Worm (Caenorhabditis elegans) whole organism, mixed stage, embryonic: ENCODE data around the gene C43H6.12.
A peak's percentile ranks its signal among the peaks of the same experiment; 100 is the strongest.

Source experiments
- M03D4.4 ChIP-seq: sonication (generic microtip); optimal IDR thresholded peaks from 2 replicates; lab custom pipeline; 2017; ENCODE audit warnings: mild to moderate bottlenecking, missing genetic modification characterization, missing compliant biosample characterization
- bed-3 ChIP-seq: fragments of 200-800 bp; sonication (Bioruptor generic); optimal IDR thresholded peaks from 3 replicates; lab custom pipeline; 2018; ENCODE audit warnings: mild to moderate bottlenecking, missing genetic modification characterization, moderate library complexity, missing compliant biosample characterization
- blmp-1 ChIP-seq: fragments of 150-350 bp; optimal IDR thresholded peaks from 2 replicates; lab custom pipeline; 2014; ENCODE audit warnings: missing biosample characterization, missing genetic modification characterization
- ceh-39 ChIP-seq: fragments of 150-350 bp; optimal IDR thresholded peaks from 2 replicates; lab custom pipeline; 2014; ENCODE audit warnings: missing biosample characterization, missing genetic modification characterization
- ceh-43 ChIP-seq: fragments of 200-800 bp; sonication (Bioruptor generic); optimal IDR thresholded peaks from 2 replicates; lab custom pipeline; 2018; ENCODE audit warnings: mild to moderate bottlenecking, missing genetic modification characterization, moderate library complexity, missing compliant biosample characterization
- ceh-83 ChIP-seq: fragments of 200-800 bp; sonication (Bioruptor generic); optimal IDR thresholded peaks from 2 replicates; lab custom pipeline; 2018; ENCODE audit warnings: mild to moderate bottlenecking, missing genetic modification characterization, missing compliant biosample characterization
- ces-1 ChIP-seq: fragments of 150-350 bp; optimal IDR thresholded peaks from 2 replicates; lab custom pipeline; 2014; ENCODE audit warnings: missing biosample characterization, missing genetic modification reagents, missing genetic modification characterization
- cnd-1 ChIP-seq: fragments of 200-800 bp; sonication (Bioruptor generic); optimal IDR thresholded peaks from 2 replicates; lab custom pipeline; 2018; ENCODE audit warnings: mild to moderate bottlenecking, missing genetic modification characterization, missing compliant biosample characterization
- drap-1 ChIP-seq: fragments of 200-800 bp; sonication (Bioruptor generic); optimal IDR thresholded peaks from 3 replicates; lab custom pipeline; 2018; ENCODE audit warnings: mild to moderate bottlenecking, missing genetic modification characterization, missing compliant biosample characterization
- elt-1 ChIP-seq: sonication (generic microtip); optimal IDR thresholded peaks from 2 replicates; lab custom pipeline; 2017; ENCODE audit warnings: missing genetic modification characterization, mild to moderate bottlenecking, missing compliant biosample characterization, antibody characterized with exemption, moderate library complexity, borderline replicate concordance; ENCODE audit not compliant: insufficient read depth
- elt-3 ChIP-seq: fragments of 150-350 bp; optimal IDR thresholded peaks from 2 replicates; lab custom pipeline; 2014; ENCODE audit warnings: missing biosample characterization, missing genetic modification characterization
- flh-1 ChIP-seq: fragments of 200-800 bp; sonication (Bioruptor generic); optimal IDR thresholded peaks from 2 replicates; lab custom pipeline; 2018; ENCODE audit warnings: mild to moderate bottlenecking, missing genetic modification characterization, moderate library complexity, missing compliant biosample characterization
- ham-2 ChIP-seq: fragments of 200-800 bp; sonication (Bioruptor generic); optimal IDR thresholded peaks from 2 replicates; lab custom pipeline; 2018; ENCODE audit warnings: mild to moderate bottlenecking, missing genetic modification characterization, missing compliant biosample characterization
- hlh-1 ChIP-seq: fragments of 150-350 bp; optimal IDR thresholded peaks from 2 replicates; lab custom pipeline; 2014; ENCODE audit warnings: missing biosample characterization, missing genetic modification reagents, missing genetic modification characterization
- lin-13 ChIP-seq: fragments of 150-350 bp; optimal IDR thresholded peaks from 2 replicates; lab custom pipeline; 2014; ENCODE audit warnings: missing biosample characterization, missing genetic modification characterization
- lin-32 ChIP-seq: fragments of 200-800 bp; sonication (Bioruptor generic); optimal IDR thresholded peaks from 2 replicates; lab custom pipeline; 2018; ENCODE audit warnings: mild to moderate bottlenecking, missing genetic modification characterization, missing compliant biosample characterization
- lsy-2 ChIP-seq: fragments of 150-350 bp; optimal IDR thresholded peaks from 2 replicates; lab custom pipeline; 2014; ENCODE audit warnings: missing biosample characterization, missing genetic modification characterization
- mab-5 ChIP-seq: fragments of 150-350 bp; optimal IDR thresholded peaks from 2 replicates; lab custom pipeline; 2014; ENCODE audit warnings: missing biosample characterization, missing genetic modification characterization
- mep-1 ChIP-seq: fragments of 150-350 bp; optimal IDR thresholded peaks from 2 replicates; lab custom pipeline; 2017; ENCODE audit warnings: missing biosample characterization, missing genetic modification reagents, missing genetic modification characterization, inconsistent platforms
- mls-2 ChIP-seq: sonication (generic microtip); optimal IDR thresholded peaks from 2 replicates; lab custom pipeline; 2016; ENCODE audit warnings: mild to moderate bottlenecking, missing genetic modification characterization, moderate library complexity, missing compliant biosample characterization
- nhr-12 ChIP-seq: fragments of 150-350 bp; optimal IDR thresholded peaks from 2 replicates; lab custom pipeline; 2014; ENCODE audit warnings: missing biosample characterization, missing genetic modification characterization
- nhr-2 ChIP-seq: fragments of 150-350 bp; optimal IDR thresholded peaks from 2 replicates; lab custom pipeline; 2014; ENCODE audit warnings: missing biosample characterization, missing genetic modification characterization
- nhr-237 ChIP-seq: fragments of 150-350 bp; optimal IDR thresholded peaks from 2 replicates; lab custom pipeline; 2014; ENCODE audit warnings: missing biosample characterization, missing genetic modification characterization
- nhr-28 ChIP-seq: fragments of 150-350 bp; optimal IDR thresholded peaks from 2 replicates; lab custom pipeline; 2014; ENCODE audit warnings: missing biosample characterization, missing genetic modification characterization
- nhr-76 ChIP-seq: sonication (generic microtip); optimal IDR thresholded peaks from 2 replicates; lab custom pipeline; 2017; ENCODE audit warnings: missing biosample characterization, missing genetic modification characterization
- pha-4 ChIP-seq: fragments of 150-350 bp; optimal IDR thresholded peaks from 2 replicates; lab custom pipeline; 2018; ENCODE audit warnings: missing biosample characterization, missing genetic modification reagents, missing genetic modification characterization
- sem-2 ChIP-seq: fragments of 200-800 bp; sonication (Bioruptor generic); optimal IDR thresholded peaks from 2 replicates; lab custom pipeline; 2018; ENCODE audit warnings: mild to moderate bottlenecking, missing genetic modification characterization, missing compliant biosample characterization
- snpc-4 ChIP-seq: fragments of 150-350 bp; optimal IDR thresholded peaks from 2 replicates; lab custom pipeline; 2014; ENCODE audit warnings: missing biosample characterization, missing genetic modification characterization
- sptf-1 ChIP-seq: sonication (generic microtip); optimal IDR thresholded peaks from 2 replicates; lab custom pipeline; 2017; ENCODE audit warnings: mild to moderate bottlenecking, missing genetic modification characterization, moderate library complexity, missing compliant biosample characterization
- tbx-8 ChIP-seq: fragments of 200-800 bp; sonication (Bioruptor generic); optimal IDR thresholded peaks from 2 replicates; lab custom pipeline; 2018; ENCODE audit warnings: mild to moderate bottlenecking, missing genetic modification characterization, moderate library complexity, missing compliant biosample characterization
- unc-120 ChIP-seq: sonication (generic microtip); optimal IDR thresholded peaks from 2 replicates; lab custom pipeline; 2017; ENCODE audit warnings: missing genetic modification characterization, missing compliant biosample characterization; ENCODE audit not compliant: poor library complexity, severe bottlenecking
- unc-39 ChIP-seq: fragments of 150-350 bp; optimal IDR thresholded peaks from 2 replicates; lab custom pipeline; 2014; ENCODE audit warnings: missing biosample characterization, missing genetic modification characterization
- unc-62 ChIP-seq: fragments of 150-350 bp; optimal IDR thresholded peaks from 2 replicates; lab custom pipeline; 2014; ENCODE audit warnings: missing biosample characterization, missing genetic modification reagents, missing genetic modification characterization
- zip-8 ChIP-seq: fragments of 150-350 bp; optimal IDR thresholded peaks from 2 replicates; lab custom pipeline; 2014; ENCODE audit warnings: missing biosample characterization, missing genetic modification characterization
- ztf-11 ChIP-seq: fragments of 150-350 bp; optimal IDR thresholded peaks from 2 replicates; lab custom pipeline; 2014; ENCODE audit warnings: missing biosample characterization, missing genetic modification characterization

The C43H6.12 gene

DNA sequence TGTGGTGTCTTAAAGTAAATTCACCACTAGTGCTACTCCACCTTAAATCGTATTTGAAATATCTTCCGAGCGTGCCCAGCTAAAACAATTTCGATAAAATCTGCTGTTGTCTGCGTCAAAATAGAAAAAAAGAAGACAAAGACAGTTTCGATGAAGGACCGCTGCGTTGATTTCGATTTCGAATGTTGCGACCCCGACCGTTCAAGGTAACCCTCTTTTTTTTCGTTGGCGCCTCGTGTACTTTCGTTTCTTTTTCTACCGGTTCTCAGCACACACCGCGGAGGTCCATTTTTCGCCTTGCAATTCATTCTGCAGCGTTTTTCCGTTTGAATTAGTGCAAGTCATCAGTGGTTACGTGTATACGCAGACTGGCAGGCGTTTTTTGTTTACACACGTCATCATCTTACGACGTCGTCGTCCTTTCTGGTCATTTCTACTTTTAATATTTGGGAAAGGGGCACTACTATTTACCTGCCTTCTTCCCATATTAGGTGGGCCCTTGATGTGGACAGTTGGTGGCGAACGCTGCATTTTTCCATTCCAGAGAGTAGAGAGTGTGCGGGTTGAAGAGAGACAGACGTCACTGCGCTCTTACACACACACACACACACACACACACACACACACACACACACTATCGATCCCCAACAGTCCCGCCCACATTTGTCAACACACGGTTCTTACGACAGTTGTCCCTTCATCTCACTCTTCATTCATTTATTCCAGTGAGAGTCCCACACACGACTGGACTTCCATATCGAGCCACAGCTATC lies 41.2 kb upstream of the C43H6.12 start:
- no peak for TF ChIP-seq nhr-76
- TF ChIP-seq bed-3 (GFP tag; lab: Kevin White, UChicago) = no peak
- no peak for TF ChIP-seq zip-8 (tag; lab: Kevin White, UChicago)
- peak; percentile 51 for TF ChIP-seq mls-2
- TF ChIP-seq M03D4.4 (tag; lab: Kevin White, UChicago) = peak; percentile 15
- no peak for TF ChIP-seq flh-1
- no peak for TF ChIP-seq ces-1 (GFP tag; lab: Kevin White, UChicago)
- TF ChIP-seq snpc-4 (tag; lab: Kevin White, UChicago) = no peak
- TF ChIP-seq nhr-12 (tag; lab: Kevin White, UChicago) = no peak
- TF ChIP-seq sem-2 (GFP tag; lab: Kevin White, UChicago) = peak; percentile 10
- peak; percentile 56 for TF ChIP-seq ztf-11 (tag; lab: Kevin White, UChicago)
- TF ChIP-seq elt-3 (tag; lab: Kevin White, UChicago) = no peak
- TF ChIP-seq ham-2 (GFP tag; lab: Kevin White, UChicago) = peak; percentile 18
- TF ChIP-seq lin-13 = no peak
- TF ChIP-seq unc-120 (tag; lab: Kevin White, UChicago) = peak; percentile 16
- no peak for TF ChIP-seq ceh-43 (GFP tag; lab: Kevin White, UChicago)
- no peak for TF ChIP-seq blmp-1 (tag; lab: Kevin White, UChicago)
- no peak for TF ChIP-seq hlh-1 (tag; lab: Kevin White, UChicago)
- peak; percentile 16 for TF ChIP-seq sptf-1 (tag; lab: Kevin White, UChicago)
- TF ChIP-seq elt-1 (tag; lab: Kevin White, UChicago) = no peak
- no peak for TF ChIP-seq lsy-2 (tag; lab: Kevin White, UChicago)
- TF ChIP-seq ceh-83 = no peak
- peak; percentile 70 for TF ChIP-seq cnd-1 (tag; lab: Kevin White, UChicago)
- no peak for TF ChIP-seq nhr-237
- no peak for TF ChIP-seq unc-62 (GFP tag; lab: Kevin White, UChicago)
- TF ChIP-seq drap-1 (GFP tag; lab: Kevin White, UChicago) = peak; percentile 49
- TF ChIP-seq lin-32 = no peak
- no peak for TF ChIP-seq unc-39
- TF ChIP-seq pha-4 (tag; lab: Kevin White, UChicago) = peak; percentile 80
- TF ChIP-seq tbx-8 = no peak
- TF ChIP-seq nhr-2 = peak; percentile 27
- no peak for TF ChIP-seq mab-5 (tag; lab: Kevin White, UChicago)
- peak; percentile 54 for TF ChIP-seq mep-1
- no peak for TF ChIP-seq nhr-28 (tag; lab: Kevin White, UChicago)
- peak; percentile 75 for TF ChIP-seq ceh-39 (tag; lab: Kevin White, UChicago)

DNA sequence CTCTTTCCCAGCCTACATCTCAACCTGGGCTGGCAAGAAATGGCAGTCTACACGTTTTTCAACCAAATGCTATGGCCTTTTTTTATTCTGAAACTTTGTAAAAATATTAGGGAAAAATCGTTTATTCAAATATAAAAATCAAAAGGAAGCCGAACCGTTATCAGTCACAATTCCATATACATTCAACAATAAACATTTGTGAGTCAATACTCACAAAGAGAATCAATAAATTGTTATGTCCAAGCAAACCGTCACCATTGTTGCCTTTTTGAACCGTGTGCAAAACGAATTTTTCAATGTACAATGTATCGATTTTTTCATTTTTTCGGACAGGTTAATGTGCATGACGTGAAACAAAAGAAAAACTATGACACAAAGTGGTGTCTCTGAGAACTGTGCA lies 40.3 kb upstream of the C43H6.12 start:
- TF ChIP-seq blmp-1 (tag; lab: Kevin White, UChicago) (no peak), unc-120 (tag; lab: Kevin White, UChicago) (no peak), ceh-43 (GFP tag; lab: Kevin White, UChicago) (no peak), bed-3 (GFP tag; lab: Kevin White, UChicago) (no peak), tbx-8 (no peak), nhr-237 (no peak), ceh-39 (tag; lab: Kevin White, UChicago) (no peak), lsy-2 (tag; lab: Kevin White, UChicago) (no peak), nhr-28 (tag; lab: Kevin White, UChicago) (no peak), elt-1 (tag; lab: Kevin White, UChicago) (no peak), nhr-76 (no peak), mab-5 (tag; lab: Kevin White, UChicago) (no peak), elt-3 (tag; lab: Kevin White, UChicago) (no peak), nhr-2 (no peak)

DNA sequence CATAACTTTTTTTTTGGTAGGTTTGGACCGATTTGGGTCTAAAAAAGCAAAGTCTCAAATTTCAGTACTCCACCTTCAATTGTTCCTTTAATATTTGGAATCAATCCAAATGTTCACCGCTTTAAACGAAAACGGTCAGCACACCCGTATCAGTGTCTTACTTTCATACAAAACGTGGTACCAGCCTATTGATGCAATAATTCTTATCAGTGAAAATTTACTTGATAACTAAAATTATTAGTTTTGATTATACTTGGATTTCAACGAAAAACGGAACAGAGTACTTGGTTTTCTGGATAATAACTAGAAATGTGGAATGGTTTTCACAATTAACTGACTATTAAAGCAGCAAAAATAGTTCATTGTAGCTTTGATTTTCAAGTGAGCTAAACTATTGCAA lies 38.8 kb upstream of the C43H6.12 start:
- TF ChIP-seq ceh-39 (tag; lab: Kevin White, UChicago) (no peak), lsy-2 (tag; lab: Kevin White, UChicago) (no peak)
